Worm (Caenorhabditis elegans) whole organism, L4 larva: ENCODE data around the gene hars-1.

Experiments
- D1046.2 ChIP-seq: fragments of 200-800 bp; sonication (Bioruptor generic); IDR thresholded peaks from 2 replicates; pipeline ENCODE4 v1.3.6; 2022; ENCODE audit warnings: missing genetic modification characterization, missing compliant biosample characterization
- F26F4.8 ChIP-seq: fragments of 200-800 bp; sonication (Bioruptor generic); conservative IDR thresholded peaks from 2 replicates; pipeline ENCODE4 v1.3.6; 2022; ENCODE audit warnings: missing genetic modification characterization, missing compliant biosample characterization
- F37D6.2 ChIP-seq: sonication (generic microtip); optimal IDR thresholded peaks from 2 replicates; lab custom pipeline; 2016; ENCODE audit warnings: mild to moderate bottlenecking, missing genetic modification characterization, missing compliant biosample characterization
- T26A8.4 ChIP-seq: fragments of 200-800 bp; sonication (Bioruptor generic); IDR thresholded peaks from 2 replicates; pipeline ENCODE4 v1.3.6; 2022; ENCODE audit warnings: missing genetic modification characterization, missing compliant biosample characterization
- Y75B8A.6 ChIP-seq: fragments of 200-800 bp; sonication (Bioruptor generic); IDR thresholded peaks from 2 replicates; pipeline ENCODE4 v1.3.6; 2022; ENCODE audit warnings: missing genetic modification reagents, missing genetic modification characterization, missing compliant biosample characterization
- aha-1 ChIP-seq: fragments of 150-350 bp; peaks from one replicate; lab custom pipeline; 2014; ENCODE audit warnings: missing biosample characterization, missing genetic modification characterization
- ceh-28 ChIP-seq: fragments of 150-350 bp; optimal IDR thresholded peaks from 2 replicates; lab custom pipeline; 2014; ENCODE audit warnings: missing biosample characterization, missing genetic modification reagents, missing genetic modification characterization
- ceh-32 ChIP-seq: sonication (generic microtip); optimal IDR thresholded peaks from 2 replicates; lab custom pipeline; 2016; ENCODE audit warnings: mild to moderate bottlenecking, missing genetic modification characterization, missing compliant biosample characterization; ENCODE audit not compliant: poor library complexity
- ceh-62 ChIP-seq: sonication (generic microtip); optimal IDR thresholded peaks from 2 replicates; lab custom pipeline; 2017; ENCODE audit warnings: missing biosample characterization, missing genetic modification characterization
- ces-1 ChIP-seq: fragments of 150-350 bp; sonication (generic microtip); optimal IDR thresholded peaks from 4 replicates; lab custom pipeline; 2014; ENCODE audit warnings: missing biosample characterization, missing genetic modification reagents, missing genetic modification characterization
- cey-2 ChIP-seq: sonication (generic microtip); optimal IDR thresholded peaks from 3 replicates; lab custom pipeline; 2017; ENCODE audit warnings: missing genetic modification characterization, mild to moderate bottlenecking, missing compliant biosample characterization, antibody characterized with exemption, borderline replicate concordance; ENCODE audit not compliant: insufficient read depth
- ctbp-1 ChIP-seq: fragments of 200-800 bp; sonication (Bioruptor generic); IDR thresholded peaks from 2 replicates; pipeline ENCODE4 v1.3.6; 2022; ENCODE audit warnings: missing genetic modification reagents, missing genetic modification characterization, missing compliant biosample characterization
- dmd-9 ChIP-seq: fragments of 200-800 bp; sonication (Bioruptor generic); IDR thresholded peaks from 2 replicates; pipeline ENCODE4 v1.3.6; 2022; ENCODE audit warnings: missing genetic modification reagents, missing genetic modification characterization, missing compliant biosample characterization
- duxl-1 ChIP-seq: sonication (generic microtip); optimal IDR thresholded peaks from 2 replicates; lab custom pipeline; 2016; ENCODE audit warnings: mild to moderate bottlenecking, missing genetic modification characterization, moderate library complexity, missing compliant biosample characterization; ENCODE audit not compliant: poor library complexity
- egl-43 ChIP-seq: fragments of 200-800 bp; sonication (Bioruptor generic); IDR thresholded peaks from 2 replicates; pipeline ENCODE4 v1.3.6; 2022; ENCODE audit warnings: missing genetic modification reagents, missing genetic modification characterization, missing compliant biosample characterization
- fkh-10 ChIP-seq: fragments of 150-350 bp; optimal IDR thresholded peaks from 2 replicates; lab custom pipeline; 2014; ENCODE audit warnings: missing biosample characterization, missing genetic modification reagents, missing genetic modification characterization
- gei-8 ChIP-seq: fragments of 200-800 bp; sonication (Bioruptor generic); optimal IDR thresholded peaks from 2 replicates; lab custom pipeline; 2018; ENCODE audit warnings: mild to moderate bottlenecking, missing genetic modification characterization, missing compliant biosample characterization
- hlh-30 ChIP-seq: sonication (generic microtip); optimal IDR thresholded peaks from 2 replicates; lab custom pipeline; 2017; ENCODE audit warnings: antibody characterized with exemption, mild to moderate bottlenecking, missing genetic modification characterization, missing compliant biosample characterization; ENCODE audit not compliant: insufficient read depth
- jun-1 ChIP-seq: fragments of 150-350 bp; optimal IDR thresholded peaks from 2 replicates; lab custom pipeline; 2014; ENCODE audit warnings: missing biosample characterization, missing genetic modification reagents, missing genetic modification characterization
- lim-7 ChIP-seq: fragments of 200-800 bp; sonication (Bioruptor generic); IDR thresholded peaks from 2 replicates; pipeline ENCODE4 v1.3.6; 2022; ENCODE audit warnings: missing genetic modification characterization, missing compliant biosample characterization
- lin-1 ChIP-seq: fragments of 200-800 bp; sonication (Bioruptor generic); IDR thresholded peaks from 2 replicates; pipeline ENCODE4 v1.3.6; 2022; ENCODE audit warnings: missing genetic modification reagents, missing genetic modification characterization, missing compliant biosample characterization
- lin-15B ChIP-seq: fragments of 150-350 bp; sonication (generic microtip); optimal IDR thresholded peaks from 3 replicates; lab custom pipeline; 2014; ENCODE audit warnings: missing biosample characterization, missing genetic modification characterization
- lin-29 ChIP-seq: fragments of 200-800 bp; sonication (Bioruptor generic); IDR thresholded peaks from 2 replicates; pipeline ENCODE4 v1.3.6; 2022; ENCODE audit warnings: missing genetic modification reagents, missing genetic modification characterization, missing compliant biosample characterization
- lin-38 ChIP-seq: fragments of 200-800 bp; sonication (Bioruptor generic); IDR thresholded peaks from 2 replicates; pipeline ENCODE4 v1.3.6; 2022; ENCODE audit warnings: missing genetic modification reagents, missing genetic modification characterization, missing compliant biosample characterization
- lsy-2 ChIP-seq, 2 experiments: fragments of 150-350 bp in 1 of 2; sonication (generic microtip) in 1 of 2; optimal IDR thresholded peaks; 2 replicates each; lab custom pipeline; 2014 to 2017; ENCODE audit warnings: missing biosample characterization in 2 of 2, missing genetic modification characterization in 2 of 2
- madf-5 ChIP-seq, 2 experiments: fragments of 200-800 bp; sonication (Bioruptor generic); IDR thresholded peaks; 2 replicates each; pipeline ENCODE4 v1.3.6; 2022; ENCODE audit warnings: missing compliant biosample characterization in 2 of 2, missing genetic modification characterization in 2 of 2
- madf-9 ChIP-seq: fragments of 200-800 bp; sonication (Bioruptor generic); conservative IDR thresholded peaks from 2 replicates; pipeline ENCODE4 v1.3.6; 2022; ENCODE audit warnings: missing genetic modification reagents, missing genetic modification characterization, missing compliant biosample characterization
- mdt-29 ChIP-seq: fragments of 200-800 bp; sonication (Bioruptor generic); IDR thresholded peaks from 2 replicates; pipeline ENCODE4 v1.3.6; 2022; ENCODE audit warnings: missing genetic modification reagents, missing genetic modification characterization, missing compliant biosample characterization
- nhr-111 ChIP-seq: fragments of 200-800 bp; sonication (Bioruptor generic); optimal IDR thresholded peaks from 2 replicates; lab custom pipeline; 2018; ENCODE audit warnings: mild to moderate bottlenecking, missing genetic modification characterization, missing compliant biosample characterization
- nhr-25 ChIP-seq: sonication (generic microtip); optimal IDR thresholded peaks from 2 replicates; lab custom pipeline; 2017; ENCODE audit warnings: missing genetic modification characterization, mild to moderate bottlenecking, missing compliant biosample characterization, antibody characterized with exemption, moderate library complexity, borderline replicate concordance; ENCODE audit not compliant: insufficient read depth
- nhr-42 ChIP-seq: fragments of 200-800 bp; sonication (Bioruptor generic); IDR thresholded peaks from 2 replicates; pipeline ENCODE4 v1.3.6; 2022; ENCODE audit warnings: missing genetic modification characterization, missing compliant biosample characterization
- nhr-48 ChIP-seq: sonication (generic microtip); optimal IDR thresholded peaks from 2 replicates; lab custom pipeline; 2016; ENCODE audit warnings: mild to moderate bottlenecking, missing genetic modification characterization, missing compliant biosample characterization
- nhr-6 ChIP-seq: fragments of 150-350 bp; optimal IDR thresholded peaks from 2 replicates; lab custom pipeline; 2014; ENCODE audit warnings: missing biosample characterization, missing genetic modification characterization
- nhr-76 ChIP-seq: fragments of 150-350 bp; optimal IDR thresholded peaks from 2 replicates; lab custom pipeline; 2014; ENCODE audit warnings: missing biosample characterization, missing genetic modification characterization
- nhr-77 ChIP-seq: fragments of 150-350 bp; optimal IDR thresholded peaks from 2 replicates; lab custom pipeline; 2014; ENCODE audit warnings: missing biosample characterization, missing genetic modification characterization
- pha-4 ChIP-seq, 2 experiments: fragments of 150-350 bp in 1 of 2; fragments of 200-800 bp in 1 of 2; sonication (Bioruptor generic) in 1 of 2; IDR thresholded peaks in 1 of 2; optimal IDR thresholded peaks in 1 of 2; 2 replicates each; pipeline versions ENCODE4 v1.3.6 to Lab custom; 2014 to 2022; ENCODE audit warnings: missing genetic modification characterization in 2 of 2, missing genetic modification reagents in 2 of 2, missing biosample characterization in 1 of 2, missing compliant biosample characterization in 1 of 2
- rbr-2 ChIP-seq: sonication (generic microtip); optimal IDR thresholded peaks from 2 replicates; lab custom pipeline; 2016; ENCODE audit warnings: missing genotype, missing genetic modification characterization, missing compliant biosample characterization
- saeg-2 ChIP-seq: fragments of 200-800 bp; sonication (Bioruptor generic); IDR thresholded peaks from 2 replicates; pipeline ENCODE4 v1.3.6; 2022; ENCODE audit warnings: missing genetic modification reagents, missing genetic modification characterization, missing compliant biosample characterization
- sdz-12 ChIP-seq: fragments of 200-800 bp; sonication (Bioruptor generic); optimal IDR thresholded peaks from 2 replicates; lab custom pipeline; 2018; ENCODE audit warnings: mild to moderate bottlenecking, missing genetic modification characterization, missing compliant biosample characterization
- set-16 ChIP-seq: fragments of 200-800 bp; sonication (Bioruptor generic); IDR thresholded peaks from 2 replicates; pipeline ENCODE4 v1.3.6; 2022; ENCODE audit warnings: missing genetic modification reagents, missing genetic modification characterization, missing compliant biosample characterization
- snpc-4 ChIP-seq: fragments of 150-350 bp; optimal IDR thresholded peaks from 2 replicates; lab custom pipeline; 2014; ENCODE audit warnings: missing biosample characterization, missing genetic modification characterization
- spr-1 ChIP-seq: sonication (generic microtip); optimal IDR thresholded peaks from 2 replicates; lab custom pipeline; 2016; ENCODE audit warnings: mild to moderate bottlenecking, missing genetic modification characterization, missing compliant biosample characterization
- unc-130 ChIP-seq: sonication (generic microtip); optimal IDR thresholded peaks from 2 replicates; lab custom pipeline; 2016; ENCODE audit warnings: missing genetic modification reagents, missing genetic modification characterization, missing compliant biosample characterization
- unc-39 ChIP-seq: sonication (generic microtip); optimal IDR thresholded peaks from 2 replicates; lab custom pipeline; 2017; ENCODE audit warnings: missing biosample characterization, missing genetic modification characterization
- unc-62 ChIP-seq, 3 experiments: fragments of 150-350 bp in 1 of 3; sonication (generic microtip); optimal IDR thresholded peaks in 2 of 3; peaks in 1 of 3; 1 replicate in 1 of 3; 2 replicates in 2 of 3; lab custom pipeline; 2014 to 2017; ENCODE audit warnings: missing biosample characterization in 3 of 3, missing genetic modification characterization in 3 of 3, missing genetic modification reagents in 3 of 3, missing genotype in 1 of 3
- vab-7 ChIP-seq: fragments of 200-800 bp; sonication (Bioruptor generic); IDR thresholded peaks from 2 replicates; pipeline ENCODE4 v1.3.6; 2022; ENCODE audit warnings: missing genetic modification reagents, missing genetic modification characterization, missing compliant biosample characterization
- zip-2 ChIP-seq: fragments of 150-350 bp; optimal IDR thresholded peaks from 2 replicates; lab custom pipeline; 2014; ENCODE audit warnings: missing biosample characterization, missing genetic modification characterization

Gene hars-1

DNA sequence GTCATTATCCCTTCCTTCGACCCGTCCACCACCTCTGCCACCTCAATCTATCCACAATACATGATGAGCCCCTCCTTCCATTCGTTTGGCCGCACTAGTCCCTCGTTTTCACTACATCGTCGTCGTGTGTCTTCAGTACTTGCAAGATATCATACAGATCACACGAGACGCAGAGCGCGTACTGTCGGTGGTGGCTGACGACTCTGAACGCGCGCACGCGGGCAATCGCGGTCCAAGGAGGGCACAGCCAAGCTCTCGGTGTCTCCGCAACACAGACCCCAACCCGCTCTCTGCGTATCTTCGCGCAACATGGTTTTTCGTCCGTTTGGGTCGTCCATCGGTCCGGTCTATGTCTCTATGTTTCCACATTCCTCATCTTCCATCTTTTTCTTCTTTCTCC is 41.7 kb upstream of the hars-1 start (continued):
- no peak for TF ChIP-seq sdz-12 (GFP tag; lab: Kevin White, UChicago)
- TF ChIP-seq jun-1 (tag; lab: Kevin White, UChicago): no peak
- TF ChIP-seq aha-1 (tag; lab: Kevin White, UChicago): peak; percentile 97
- TF ChIP-seq lin-29 (GFP tag; lab: Robert Waterston, UW): no peak
- peak; percentile 48 for TF ChIP-seq hlh-30 (tag; lab: Kevin White, UChicago)
- TF ChIP-seq spr-1 (tag; lab: Kevin White, UChicago): no peak
- TF ChIP-seq cey-2 (tag; lab: Kevin White, UChicago): no peak
- TF ChIP-seq F26F4.8 (GFP tag; lab: Robert Waterston, UW): no peak
- no peak for TF ChIP-seq lsy-2 (tag; optimal IDR thresholded peaks at IDR 0.05; lab: Kevin White, UChicago)

DNA sequence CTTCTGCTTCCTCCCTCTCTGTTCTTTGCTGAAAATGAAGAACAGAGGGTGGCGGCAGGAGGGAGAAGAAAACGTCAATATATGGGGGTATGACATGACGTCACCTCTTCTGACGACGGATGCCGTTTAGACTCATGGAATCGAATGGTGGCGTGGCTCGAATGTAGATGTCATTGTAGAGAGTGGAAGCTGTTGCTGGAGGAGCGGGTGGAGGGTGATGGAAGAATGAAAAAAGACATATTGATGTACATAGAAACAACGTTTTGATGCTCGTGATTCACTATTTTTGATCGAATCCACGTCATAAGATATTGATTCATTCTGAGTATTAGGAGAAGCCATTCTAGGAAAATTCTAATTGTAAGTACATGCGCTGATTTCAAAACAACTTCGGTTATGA is 39.7 kb upstream of the hars-1 start:
- TF ChIP-seq D1046.2 (GFP tag; lab: Robert Waterston, UW) (no peak), snpc-4 (tag; lab: Kevin White, UChicago) (no peak), ctbp-1 (peak; percentile 47; the same call in 1 of the 2 replicates), spr-1 (tag; lab: Kevin White, UChicago) (no peak), lim-7 (GFP tag; lab: Robert Waterston, UW) (no peak), saeg-2 (GFP tag; lab: Robert Waterston, UW) (no peak), zip-2 (no peak), nhr-77 (tag; lab: Kevin White, UChicago) (no peak), pha-4 (GFP tag; IDR thresholded peaks at IDR 0.05; lab: Robert Waterston, UW) (no peak), pha-4 (tag; optimal IDR thresholded peaks at IDR 0.05; lab: Kevin White, UChicago) (no peak), ces-1 (GFP tag; lab: Kevin White, UChicago) (no peak), duxl-1 (no peak), nhr-111 (no peak), gei-8 (GFP tag; lab: Kevin White, UChicago) (no peak), Y75B8A.6 (no peak), nhr-25 (tag; lab: Kevin White, UChicago) (no peak), unc-130 (GFP tag; lab: Kevin White, UChicago) (no peak), cey-2 (tag; lab: Kevin White, UChicago) (no peak), F37D6.2 (tag; lab: Kevin White, UChicago) (peak; percentile 10), vab-7 (GFP tag; lab: Robert Waterston, UW) (0 out of 2 replicates have a peak, but pooled peaks have one; percentile 19), hlh-30 (tag; lab: Kevin White, UChicago) (peak; percentile 29), mdt-29 (no peak), ceh-28 (tag; lab: Kevin White, UChicago) (no peak), dmd-9 (GFP tag; lab: Robert Waterston, UW) (no peak), aha-1 (tag; lab: Kevin White, UChicago) (peak; percentile 92), egl-43 (peak; percentile 62; the same call in 1 of the 2 replicates), nhr-42 (GFP tag; lab: Robert Waterston, UW) (no peak), jun-1 (tag; lab: Kevin White, UChicago) (no peak), lin-38 (GFP tag; lab: Robert Waterston, UW) (no peak), fkh-10 (no peak), rbr-2 (tag; lab: Kevin White, UChicago) (peak; percentile 49), lin-1 (GFP tag; lab: Robert Waterston, UW) (no peak), unc-62 (GFP tag; optimal IDR thresholded peaks at IDR 0.05 in 1 of 2; lab: Kevin White, UChicago) (peak in 1 of 2 experiments; percentile 95), unc-62 (tag; optimal IDR thresholded peaks at IDR 0.05; lab: Kevin White, UChicago) (no peak), set-16 (peak; percentile 43), nhr-76 (tag; lab: Kevin White, UChicago) (no peak), nhr-6 (tag; lab: Kevin White, UChicago) (no peak), nhr-48 (no peak), ceh-62 (tag; lab: Kevin White, UChicago) (no peak), madf-5 (GFP tag; IDR thresholded peaks at IDR 0.05; lab: Robert Waterston, UW) (no peak), T26A8.4 (GFP tag; lab: Robert Waterston, UW) (no peak), madf-9 (no peak), ceh-32 (tag; lab: Kevin White, UChicago) (no peak), unc-39 (tag; lab: Kevin White, UChicago) (no peak), lin-15B (tag; lab: Kevin White, UChicago) (no peak)
